Fruit fly (Drosophila melanogaster): ENCODE measurements around the gene CG15056.

Gene CG15056

DNA sequence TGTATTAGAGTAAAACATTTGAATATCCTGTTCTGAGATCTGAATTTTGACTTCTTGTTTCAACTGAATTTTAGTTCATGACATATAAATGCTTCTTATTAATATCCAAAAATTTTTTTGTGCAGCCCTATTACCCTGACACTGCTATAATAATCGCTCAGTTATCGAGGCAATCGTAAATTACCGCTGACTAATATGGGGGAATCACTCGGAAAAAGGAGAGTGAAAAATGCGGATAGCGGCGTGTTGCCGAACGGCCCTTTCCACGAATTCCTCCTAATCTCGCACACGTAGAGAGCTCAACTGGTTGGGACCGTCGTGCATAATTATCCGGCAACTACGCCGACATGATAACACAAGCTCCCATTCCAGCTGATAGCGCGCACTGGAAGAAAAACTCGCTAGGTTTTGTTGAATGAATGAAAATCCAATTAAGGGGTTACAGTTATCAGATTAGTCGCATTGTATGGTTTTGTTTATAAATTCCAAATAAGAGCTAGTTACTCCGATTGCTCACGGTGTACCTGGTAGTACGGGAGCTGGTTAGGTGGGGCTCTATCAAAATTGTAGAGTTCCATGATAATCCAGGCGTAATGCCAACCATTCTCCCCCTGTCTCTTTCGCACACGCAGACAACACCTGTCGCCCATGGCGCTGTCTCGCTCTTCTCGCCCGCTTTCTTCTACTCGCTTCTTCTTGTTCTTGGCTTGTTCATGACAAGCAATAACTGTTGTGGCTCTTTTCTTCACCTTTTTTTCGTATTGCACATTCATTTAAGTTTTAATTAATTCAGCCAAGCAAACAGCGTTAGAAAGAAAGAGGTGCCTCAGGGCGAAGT, 47.2 kb upstream of the CG15056 start (continued):
- TF ChIP-seq slp2 (GFP tag; optimal IDR thresholded peaks at IDR 0.05) (peak; percentile 49), sens-2 (GFP tag; IDR thresholded peaks at IDR 0.05) (peak; percentile 49; the same call in 1 of the 2 replicates), CTCF (GFP tag; optimal IDR thresholded peaks at IDR 0.05) (peak; percentile 0), HmgD (GFP tag; optimal IDR thresholded peaks at IDR 0.05) (peak; percentile 54), pita (GFP tag; optimal IDR thresholded peaks at IDR 0.05) (no peak), CG9876 (GFP tag; optimal IDR thresholded peaks at IDR 0.05) (peak; percentile 48), Antp (GFP tag; optimal IDR thresholded peaks at IDR 0.05) (peak; percentile 78), Vsx1 (GFP tag; optimal IDR thresholded peaks at IDR 0.05) (peak; percentile 2), Fer3 (tag; optimal IDR thresholded peaks at IDR 0.05) (peak; percentile 76), TFAM (GFP tag; optimal IDR thresholded peaks at IDR 0.05) (no peak), CG1832 (GFP tag; optimal IDR thresholded peaks at IDR 0.05) (peak; percentile 53), psq (GFP tag; optimal IDR thresholded peaks at IDR 0.05) (no peak), Neu2 (GFP tag; optimal IDR thresholded peaks at IDR 0.05; ENCODE audit: borderline replicate concordance) (no peak), Nf-YA (GFP tag; IDR thresholded peaks at IDR 0.05) (peak; percentile 49; the same call in 1 of the 2 replicates), HmgZ (tag; optimal IDR thresholded peaks at IDR 0.05) (peak; percentile 83), tio (GFP tag; optimal IDR thresholded peaks at IDR 0.05) (no peak), Hr3 (GFP tag; optimal IDR thresholded peaks at IDR 0.05) (peak; percentile 32), CG15073 (GFP tag; optimal IDR thresholded peaks at IDR 0.05) (no peak), Doc2 (GFP tag; IDR thresholded peaks at IDR 0.05) (peak; percentile 17; the same call in 1 of the 2 replicates), gcm (GFP tag; optimal IDR thresholded peaks at IDR 0.05) (no peak), CG11696 (GFP tag; IDR thresholded peaks at IDR 0.05) (no peak), NK7.1 (GFP tag; optimal IDR thresholded peaks at IDR 0.05) (peak; percentile 47), jing (GFP tag; optimal IDR thresholded peaks at IDR 0.05) (peak; percentile 37), insv (GFP tag; optimal IDR thresholded peaks at IDR 0.05) (no peak), dysf (GFP tag; IDR thresholded peaks at IDR 0.05) (peak; percentile 82), CG10274 (GFP tag; optimal IDR thresholded peaks at IDR 0.05) (peak; percentile 63), ab (GFP tag; optimal IDR thresholded peaks at IDR 0.05) (peak; percentile 42), Adf1 (GFP tag; IDR thresholded peaks at IDR 0.05) (peak; percentile 46; the same call in 1 of the 2 replicates), her (GFP tag; optimal IDR thresholded peaks at IDR 0.05) (peak; percentile 82), CG32767 (GFP tag; IDR thresholded peaks at IDR 0.05) (no peak), CG18262 (tag; optimal IDR thresholded peaks at IDR 0.05) (peak; percentile 55), CG2875 (GFP tag; optimal IDR thresholded peaks at IDR 0.05) (peak; percentile 44), CG9932 (GFP tag; IDR thresholded peaks at IDR 0.05) (peak; percentile 77), Sox102F (GFP tag; optimal IDR thresholded peaks at IDR 0.05) (peak; percentile 63), CG1602 (GFP tag; optimal IDR thresholded peaks at IDR 0.05) (peak; percentile 18), Rfx (GFP tag; IDR thresholded peaks at IDR 0.05) (peak; percentile 92), vnd (GFP tag; IDR thresholded peaks at IDR 0.05; ENCODE audit: partially characterized antibody) (no peak), crol (GFP tag; IDR thresholded peaks at IDR 0.05) (no peak), bigmax (GFP tag; optimal IDR thresholded peaks at IDR 0.05) (no peak), CG4730 (GFP tag; IDR thresholded peaks at IDR 0.05) (peak; percentile 70), CG7357 (GFP tag; IDR thresholded peaks at IDR 0.05) (no peak), chinmo (GFP tag; IDR thresholded peaks at IDR 0.05; ENCODE audit: partially characterized antibody) (no peak), ato (GFP tag; IDR thresholded peaks at IDR 0.05; ENCODE audit: partially characterized antibody) (no peak), CG4328 (GFP tag; optimal IDR thresholded peaks at IDR 0.05) (no peak), pum (GFP tag; optimal IDR thresholded peaks at IDR 0.05) (peak; percentile 11), en (GFP tag; optimal IDR thresholded peaks at IDR 0.05) (no peak), sna (GFP tag; IDR thresholded peaks at IDR 0.05; ENCODE audit: partially characterized antibody) (no peak), Lhr (GFP tag; optimal IDR thresholded peaks at IDR 0.05) (peak; percentile 20), CG9437 (GFP tag; optimal IDR thresholded peaks at IDR 0.05) (peak; percentile 13), CG12236 (GFP tag; optimal IDR thresholded peaks at IDR 0.05) (peak; percentile 25)
